Worm (Caenorhabditis elegans) whole organism, L3 larva: ENCODE measurements around the gene ins-7.

Experiments used
- aly-2 ChIP-seq: fragments of 150-350 bp; optimal IDR thresholded peaks from 2 replicates; lab custom pipeline; 2014; ENCODE audit warnings: missing biosample characterization, missing genetic modification characterization
- elt-2 ChIP-seq: sonication (generic microtip); optimal IDR thresholded peaks from 2 replicates; lab custom pipeline; 2016; ENCODE audit warnings: missing genetic modification reagents, mild to moderate bottlenecking, missing genetic modification characterization, missing compliant biosample characterization
- fkh-10 ChIP-seq: sonication (generic microtip); optimal IDR thresholded peaks from 2 replicates; lab custom pipeline; 2017; ENCODE audit warnings: missing biosample characterization, missing genetic modification reagents, missing genetic modification characterization
- lin-15B ChIP-seq: fragments of 150-350 bp; optimal IDR thresholded peaks from 2 replicates; lab custom pipeline; 2014; ENCODE audit warnings: missing biosample characterization, missing genetic modification characterization
- nhr-11 ChIP-seq: fragments of 150-350 bp; optimal IDR thresholded peaks from 2 replicates; lab custom pipeline; 2014; ENCODE audit warnings: missing biosample characterization, missing genetic modification characterization
- pqm-1 ChIP-seq: fragments of 150-350 bp; optimal IDR thresholded peaks from 2 replicates; lab custom pipeline; 2017; ENCODE audit warnings: missing biosample characterization, missing genetic modification characterization, inconsistent platforms
- snpc-4 ChIP-seq: fragments of 150-350 bp; optimal IDR thresholded peaks from 2 replicates; lab custom pipeline; 2014; ENCODE audit warnings: missing biosample characterization, missing genetic modification characterization
- unc-62 ChIP-seq: fragments of 150-350 bp; sonication (generic microtip); optimal IDR thresholded peaks from 4 replicates; lab custom pipeline; 2014; ENCODE audit warnings: missing biosample characterization, missing genetic modification reagents, missing genetic modification characterization
- zag-1 ChIP-seq: fragments of 150-350 bp; optimal IDR thresholded peaks from 2 replicates; lab custom pipeline; 2014; ENCODE audit warnings: missing biosample characterization, missing genetic modification characterization
- ztf-11 ChIP-seq: fragments of 150-350 bp; optimal IDR thresholded peaks from 2 replicates; lab custom pipeline; 2014; ENCODE audit warnings: missing biosample characterization, missing genetic modification characterization

DNA sequence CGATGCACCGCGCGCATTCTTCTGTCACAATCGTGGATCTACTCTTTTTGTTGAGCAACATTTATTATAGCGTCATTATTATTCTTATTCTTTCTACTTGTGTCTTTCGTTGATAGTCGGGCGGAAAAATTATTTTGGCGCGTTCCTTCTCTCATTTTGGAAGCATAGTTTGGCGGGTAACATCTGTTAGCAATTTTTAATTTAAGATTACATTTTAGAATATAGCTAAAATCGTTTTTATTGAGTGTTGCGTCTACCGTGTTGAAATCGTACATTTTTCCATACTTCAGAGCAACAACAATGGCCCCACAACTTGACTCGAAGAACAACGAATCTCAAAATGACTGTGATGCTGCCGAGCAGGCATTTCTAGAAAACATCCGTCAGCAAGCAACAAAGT, 8.0 kb upstream of the ins-7 start, which contains the start of gene sdz-36:
- TF ChIP-seq lin-15B (tag; lab: Kevin White, UChicago) (no peak), unc-62 (no peak), zag-1 (tag; lab: Kevin White, UChicago) (no peak), ztf-11 (tag; lab: Kevin White, UChicago) (no peak), pqm-1 (tag; lab: Kevin White, UChicago) (no peak), snpc-4 (tag; lab: Kevin White, UChicago) (no peak), elt-2 (tag; lab: Kevin White, UChicago) (no peak), aly-2 (tag; lab: Kevin White, UChicago) (no peak), nhr-11 (tag; lab: Kevin White, UChicago) (no peak), fkh-10 (no peak)
